Worm (Caenorhabditis elegans): Measurements from ENCODE around the gene dcar-1.

- no peak for TF ChIP-seq ceh-28 (tag; optimal IDR thresholded peaks at IDR 0.05)
- TF ChIP-seq hmg-1.1 (GFP tag; IDR thresholded peaks at IDR 0.05): no peak
- no peak for TF ChIP-seq nhr-76 (tag; optimal IDR thresholded peaks at IDR 0.05)
These were observed 33.9 kb downstream of the dcar-1 start for ce11 chrV:17943877-17944472.
